Fruit fly (Drosophila melanogaster) whole organism, embryonic: ENCODE data around the gene CG4594.

ENCODE experiments used
- CG11504 ChIP-seq: fragments of 200-800 bp; sonication (Bioruptor generic); optimal IDR thresholded peaks from 3 replicates; lab custom pipeline; 2019; ENCODE audit warnings: missing biosample characterization, mild to moderate bottlenecking, missing genetic modification characterization, moderate library complexity
- CG11695 ChIP-seq: fragments of 200-800 bp; sonication (Bioruptor generic); IDR thresholded peaks from 3 replicates; pipeline ENCODE4 v1.3.6; 2022; ENCODE audit warnings: missing biosample characterization, missing genetic modification characterization
- CG12155 ChIP-seq: fragments of 200-800 bp; sonication (Bioruptor generic); optimal IDR thresholded peaks from 3 replicates; lab custom pipeline; 2016; ENCODE audit warnings: missing biosample characterization, missing genetic modification characterization
- CG12219 ChIP-seq: fragments of 200-800 bp; sonication (Bioruptor generic); optimal IDR thresholded peaks from 3 replicates; lab custom pipeline; 2018; ENCODE audit warnings: missing biosample characterization, mild to moderate bottlenecking, missing genetic modification characterization
- CG12744 ChIP-seq: fragments of 200-800 bp; sonication (Bioruptor generic); optimal IDR thresholded peaks from 2 replicates; lab custom pipeline; 2016; ENCODE audit warnings: missing biosample characterization, missing genetic modification characterization
- CG15696 ChIP-seq: fragments of 200-800 bp; sonication (Bioruptor generic); optimal IDR thresholded peaks from 2 replicates; lab custom pipeline; 2019; ENCODE audit warnings: missing biosample characterization, mild to moderate bottlenecking, missing genetic modification characterization, moderate library complexity
- CG17385 ChIP-seq: fragments of 200-800 bp; sonication (Bioruptor generic); optimal IDR thresholded peaks from 3 replicates; lab custom pipeline; 2018; ENCODE audit warnings: missing biosample characterization, mild to moderate bottlenecking, missing genetic modification characterization
- CG17802 ChIP-seq: fragments of 200-800 bp; sonication (Bioruptor generic); optimal IDR thresholded peaks from 2 replicates; lab custom pipeline; 2018; ENCODE audit warnings: missing biosample characterization, mild to moderate bottlenecking, missing genetic modification characterization, moderate library complexity
- CG17829 ChIP-seq: fragments of 200-800 bp; optimal IDR thresholded peaks from 2 replicates; lab custom pipeline; 2019; ENCODE audit warnings: missing biosample characterization, mild to moderate bottlenecking, missing genetic modification characterization, moderate library complexity
- CG18011 ChIP-seq: fragments of 200-800 bp; sonication (Bioruptor generic); optimal IDR thresholded peaks from 2 replicates; lab custom pipeline; 2017; ENCODE audit warnings: missing biosample characterization, missing genetic modification characterization, mild to moderate bottlenecking, moderate library complexity, missing genotype
- CG2202 ChIP-seq: fragments of 200-800 bp; sonication (Bioruptor generic); optimal IDR thresholded peaks from 2 replicates; lab custom pipeline; 2018; ENCODE audit warnings: missing biosample characterization, mild to moderate bottlenecking, missing genetic modification characterization
- CG31441 ChIP-seq: fragments of 200-800 bp; sonication (Bioruptor generic); IDR thresholded peaks from 2 replicates; pipeline ENCODE4 v1.3.6; 2022; ENCODE audit warnings: missing biosample characterization, missing genetic modification characterization
- CG3726 ChIP-seq: fragments of 200-800 bp; sonication (Bioruptor generic); IDR thresholded peaks from 3 replicates; pipeline ENCODE4, ENCODE4 v1.3.6; 2022; ENCODE audit warnings: missing biosample characterization, missing genetic modification characterization
- CG4360 ChIP-seq: fragments of 200-800 bp; sonication (Bioruptor generic); IDR thresholded peaks from 2 replicates; pipeline ENCODE4 v1.3.6; 2022; ENCODE audit warnings: missing biosample characterization, missing genetic modification characterization
- CG5245 ChIP-seq: fragments of 200-800 bp; sonication (Bioruptor generic); optimal IDR thresholded peaks from 3 replicates; lab custom pipeline; 2016; ENCODE audit warnings: missing biosample characterization, missing genetic modification characterization
- CG5953 ChIP-seq: fragments of 200-800 bp; sonication (Bioruptor generic); IDR thresholded peaks from 2 replicates; pipeline ENCODE4 v1.3.6; 2022; ENCODE audit warnings: missing biosample characterization, missing genetic modification characterization
- CG7556 ChIP-seq: fragments of 200-800 bp; sonication (Bioruptor generic); optimal IDR thresholded peaks from 2 replicates; lab custom pipeline; 2017; ENCODE audit warnings: missing biosample characterization, mild to moderate bottlenecking, missing genetic modification characterization
- CG7786 ChIP-seq: fragments of 200-800 bp; sonication (Bioruptor generic); optimal IDR thresholded peaks from 2 replicates; lab custom pipeline; 2016; ENCODE audit warnings: missing biosample characterization, missing genetic modification characterization
- CG9817 ChIP-seq: fragments of 200-800 bp; sonication (Bioruptor generic); optimal IDR thresholded peaks from 2 replicates; lab custom pipeline; 2018; ENCODE audit warnings: missing biosample characterization, mild to moderate bottlenecking, missing genetic modification characterization, moderate library complexity
- CG9932 ChIP-seq: fragments of 200-800 bp; sonication (Bioruptor generic); IDR thresholded peaks from 2 replicates; pipeline ENCODE4 v1.3.6; 2022; ENCODE audit warnings: missing biosample characterization, missing genetic modification characterization
- D19A ChIP-seq: fragments of 200-800 bp; optimal IDR thresholded peaks from 3 replicates; lab custom pipeline; 2019; ENCODE audit warnings: missing biosample characterization, mild to moderate bottlenecking, missing genetic modification characterization, moderate library complexity
- Dref ChIP-seq: fragments of 200-800 bp; sonication (Bioruptor generic); IDR thresholded peaks from 2 replicates; pipeline ENCODE4 v1.3.6; 2022; ENCODE audit warnings: missing biosample characterization, missing genetic modification characterization
- Fer3 ChIP-seq: fragments of 200-800 bp; sonication (Bioruptor generic); optimal IDR thresholded peaks from 2 replicates; lab custom pipeline; 2018; ENCODE audit warnings: missing biosample characterization, mild to moderate bottlenecking, missing genetic modification characterization, moderate library complexity
- H2.0 ChIP-seq: fragments of 200-800 bp; sonication (Bioruptor generic); IDR thresholded peaks from 2 replicates; pipeline ENCODE4 v1.3.6; 2022; ENCODE audit warnings: missing biosample characterization, missing genetic modification characterization
- Hand ChIP-seq: fragments of 200-800 bp; sonication (Bioruptor generic); optimal IDR thresholded peaks from 2 replicates; lab custom pipeline; 2017; ENCODE audit warnings: mild to moderate bottlenecking, missing biosample characterization, missing genetic modification reagents, missing genetic modification characterization
- Myb ChIP-seq: fragments of 200-800 bp; sonication (Bioruptor generic); optimal IDR thresholded peaks from 2 replicates; lab custom pipeline; 2016; ENCODE audit warnings: missing biosample characterization, missing genetic modification characterization
- ac ChIP-seq: fragments of 200-800 bp; sonication (Bioruptor generic); optimal IDR thresholded peaks from 3 replicates; lab custom pipeline; 2017; ENCODE audit warnings: missing biosample characterization, mild to moderate bottlenecking, missing genetic modification characterization
- ase ChIP-seq: fragments of 200-800 bp; sonication (Bioruptor generic); IDR thresholded peaks from 3 replicates; pipeline ENCODE4 v1.3.6; 2022; ENCODE audit warnings: missing biosample characterization, missing genetic modification characterization
- bab2 ChIP-seq: fragments of 200-800 bp; sonication (Bioruptor generic); optimal IDR thresholded peaks from 2 replicates; lab custom pipeline; 2016; ENCODE audit warnings: missing biosample characterization, missing genetic modification characterization
- bigmax ChIP-seq: fragments of 200-800 bp; sonication (Bioruptor generic); optimal IDR thresholded peaks from 2 replicates; lab custom pipeline; 2018; ENCODE audit warnings: missing biosample characterization, mild to moderate bottlenecking, missing genetic modification characterization
- cg ChIP-seq: fragments of 200-800 bp; sonication (Bioruptor generic); optimal IDR thresholded peaks from 3 replicates; lab custom pipeline; 2019; ENCODE audit warnings: missing biosample characterization, mild to moderate bottlenecking, missing genetic modification characterization, moderate library complexity
- crp ChIP-seq, 2 experiments: fragments of 200-800 bp; sonication (Bioruptor generic); optimal IDR thresholded peaks; 2 replicates in 1 of 2; 3 replicates in 1 of 2; lab custom pipeline; 2017; ENCODE audit warnings: missing biosample characterization in 2 of 2, missing genetic modification characterization in 2 of 2, mild to moderate bottlenecking in 1 of 2, moderate library complexity in 1 of 2
- fd3F ChIP-seq: fragments of 200-800 bp; sonication (Bioruptor generic); optimal IDR thresholded peaks from 2 replicates; lab custom pipeline; 2018; ENCODE audit warnings: missing biosample characterization, mild to moderate bottlenecking, missing genetic modification characterization, moderate library complexity
- gfzf ChIP-seq: fragments of 200-800 bp; sonication (Bioruptor generic); optimal IDR thresholded peaks from 2 replicates; lab custom pipeline; 2016; ENCODE audit warnings: missing biosample characterization, mild to moderate bottlenecking, missing genetic modification characterization, moderate library complexity
- grn ChIP-seq: fragments of 200-800 bp; sonication (Bioruptor generic); optimal IDR thresholded peaks from 3 replicates; lab custom pipeline; 2017; ENCODE audit warnings: missing biosample characterization, missing genetic modification characterization
- kah ChIP-seq: fragments of 200-800 bp; sonication (Bioruptor generic); optimal IDR thresholded peaks from 2 replicates; lab custom pipeline; 2018; ENCODE audit warnings: missing biosample characterization, mild to moderate bottlenecking, missing genetic modification characterization
- lbe ChIP-seq: fragments of 200-800 bp; sonication (Bioruptor generic); optimal IDR thresholded peaks from 2 replicates; lab custom pipeline; 2016; ENCODE audit warnings: missing biosample characterization, mild to moderate bottlenecking, missing genetic modification characterization
- p53 ChIP-seq: fragments of 200-800 bp; sonication (Bioruptor generic); optimal IDR thresholded peaks from 2 replicates; lab custom pipeline; 2016; ENCODE audit warnings: missing biosample characterization, missing genetic modification characterization
- prd ChIP-seq, 3 experiments: fragments of >200 bp in 2 of 3; fragments of 200-800 bp in 1 of 3; sonication (Bioruptor generic) in 1 of 3; optimal IDR thresholded peaks in 2 of 3; IDR thresholded peaks in 1 of 3; 2 replicates in 2 of 3; 3 replicates in 1 of 3; pipeline versions ENCODE4 v1.3.6 to Lab custom; 2017 to 2022; ENCODE audit warnings: missing biosample characterization in 1 of 3, missing genetic modification characterization in 1 of 3
- psq ChIP-seq: fragments of 200-800 bp; sonication (Bioruptor generic); optimal IDR thresholded peaks from 2 replicates; lab custom pipeline; 2017; ENCODE audit warnings: missing biosample characterization, missing genetic modification characterization
- run ChIP-seq: fragments of 200-800 bp; sonication (Bioruptor generic); optimal IDR thresholded peaks from 3 replicates; lab custom pipeline; 2018; ENCODE audit warnings: missing biosample characterization, mild to moderate bottlenecking, missing genetic modification characterization
- so ChIP-seq: fragments of 200-800 bp; sonication (Bioruptor generic); IDR thresholded peaks from 3 replicates; pipeline ENCODE4 v1.3.6; 2022; ENCODE audit warnings: missing biosample characterization, missing genetic modification characterization
- sob ChIP-seq: fragments of 200-800 bp; sonication (Bioruptor generic); IDR thresholded peaks from 2 replicates; pipeline ENCODE4 v1.3.6; 2022; ENCODE audit warnings: missing biosample characterization, missing genetic modification characterization
- ssp ChIP-seq: fragments of 200-800 bp; sonication (Bioruptor generic); IDR thresholded peaks from 2 replicates; pipeline ENCODE4 v1.3.6; 2022; ENCODE audit warnings: missing biosample characterization, missing genetic modification characterization
- tna ChIP-seq: fragments of 200-800 bp; sonication (Bioruptor generic); IDR thresholded peaks from 2 replicates; pipeline ENCODE4 v1.3.6; 2022; ENCODE audit warnings: missing biosample characterization, missing genetic modification characterization; ENCODE audit not compliant: partially characterized antibody
- zfh1 ChIP-seq: fragments of 200-800 bp; sonication (Bioruptor generic); IDR thresholded peaks from 3 replicates; pipeline ENCODE4 v1.3.6; 2022; ENCODE audit warnings: missing biosample characterization, missing genetic modification characterization

The CG4594 gene

dm6 chr2L:9947265-9947664 is 27.3 kb downstream of the CG4594 start, which contains the start of gene CG5853 (continued):
- TF ChIP-seq Dref (GFP tag; lab: Robert Waterston, UW), result peak; percentile 34; the same call in 1 of the 2 replicates
- no peak for TF ChIP-seq CG12744 (GFP tag; lab: Kevin White, UChicago)
- TF ChIP-seq CG18011, result no peak
- TF ChIP-seq CG9932 (GFP tag; lab: Robert Waterston, UW), result 0 out of 2 replicates have a peak, but pooled peaks have one; percentile 20
- no peak for TF ChIP-seq CG7786
- TF ChIP-seq kah (GFP tag; lab: Kevin White, UChicago), result no peak
- TF ChIP-seq lbe, result peak; percentile 49
- peak; percentile 37; the same call in 1 of the 2 replicates for TF ChIP-seq CG5953 (GFP tag; lab: Robert Waterston, UW)
- no peak for TF ChIP-seq Hand (GFP tag; lab: Kevin White, UChicago)
- no peak for TF ChIP-seq H2.0 (GFP tag; lab: Robert Waterston, UW)
- TF ChIP-seq CG12155 (GFP tag; lab: Kevin White, UChicago), result no peak
- TF ChIP-seq tna, result no peak
- TF ChIP-seq p53 (GFP tag; lab: Kevin White, UChicago), result no peak
- TF ChIP-seq fd3F, result no peak
- TF ChIP-seq CG12219 (GFP tag; lab: Kevin White, UChicago), result no peak
- 0 out of 3 replicates have a peak, but pooled peaks have one; percentile 30 for TF ChIP-seq CG11695
- no peak for TF ChIP-seq zfh1 (GFP tag; lab: Robert Waterston, UW)
- TF ChIP-seq so (GFP tag; lab: Robert Waterston, UW), result peak; percentile 19; the same call in 1 of the 3 replicates
- TF ChIP-seq CG4360, result no peak
- no peak for TF ChIP-seq CG31441
- TF ChIP-seq CG15696, result no peak
- TF ChIP-seq cg, result peak; percentile 39
- TF ChIP-seq run (tag; lab: Kevin White, UChicago), result no peak
- peak; percentile 51; the same call in 1 of the 2 replicates for TF ChIP-seq sob
- TF ChIP-seq bigmax (GFP tag; lab: Kevin White, UChicago), result no peak
- no peak for TF ChIP-seq ssp (GFP tag; lab: Robert Waterston, UW)
- no peak for TF ChIP-seq CG17829 (tag; lab: Kevin White, UChicago)
- peak; percentile 21 for TF ChIP-seq Fer3 (tag; lab: Kevin White, UChicago)
- no peak for TF ChIP-seq CG17385 (GFP tag; lab: Kevin White, UChicago)
- no peak for TF ChIP-seq gfzf (GFP tag; lab: Kevin White, UChicago)
- no peak for TF ChIP-seq psq (GFP tag; lab: Kevin White, UChicago)
- TF ChIP-seq CG2202 (tag; lab: Kevin White, UChicago), result no peak
- no peak for TF ChIP-seq Myb (GFP tag; lab: Kevin White, UChicago)
- no peak for TF ChIP-seq CG17802 (tag; lab: Kevin White, UChicago)
- no peak for TF ChIP-seq CG9817
- peak; percentile 10 for TF ChIP-seq grn
- no peak for TF ChIP-seq D19A (tag; lab: Kevin White, UChicago)
- TF ChIP-seq ase, result no peak
- TF ChIP-seq prd (optimal IDR thresholded peaks at IDR 0.05; lab: Kevin White, UChicago), result no peak
- no peak for TF ChIP-seq prd (GFP tag; IDR thresholded peaks at IDR 0.05; lab: Robert Waterston, UW)
- TF ChIP-seq CG7556 (GFP tag; lab: Kevin White, UChicago), result no peak
- TF ChIP-seq CG3726 (GFP tag; lab: Robert Waterston, UW), result no peak
- TF ChIP-seq crp (GFP tag; optimal IDR thresholded peaks at IDR 0.05; lab: Kevin White, UChicago), result no peak
- TF ChIP-seq CG5245 (GFP tag; lab: Kevin White, UChicago), result no peak
- TF ChIP-seq bab2 (GFP tag; lab: Kevin White, UChicago), result no peak
- no peak for TF ChIP-seq ac (GFP tag; lab: Kevin White, UChicago)
- no peak for TF ChIP-seq CG11504 (tag; lab: Kevin White, UChicago)
